Fruit fly (Drosophila melanogaster) whole organism, wandering third instar larva: ENCODE data around the gene CG13398.

ENCODE experiments used
- Abd-B ChIP-seq: fragments of >200 bp; optimal IDR thresholded peaks from 2 replicates; lab custom pipeline; 2017; ENCODE audit warnings: missing biosample characterization, missing genetic modification characterization
- CG32264 ChIP-seq: fragments of 200-800 bp; sonication (Bioruptor generic); optimal IDR thresholded peaks from 2 replicates; lab custom pipeline; 2016; ENCODE audit warnings: missing biosample characterization, missing genetic modification characterization
- CG9705 ChIP-seq: fragments of 200-800 bp; sonication (Bioruptor generic); optimal IDR thresholded peaks from 2 replicates; lab custom pipeline; 2018; ENCODE audit warnings: missing biosample characterization, mild to moderate bottlenecking, missing genetic modification characterization
- CrebA ChIP-seq: fragments of 200-800 bp; sonication (Bioruptor generic); optimal IDR thresholded peaks from 2 replicates; lab custom pipeline; 2016; ENCODE audit warnings: missing biosample characterization, mild to moderate bottlenecking, missing genetic modification characterization, borderline replicate concordance
- Dfd ChIP-seq: fragments of >200 bp; optimal IDR thresholded peaks from 2 replicates; lab custom pipeline; 2017; ENCODE audit warnings: missing biosample characterization, missing genetic modification characterization
- Dif ChIP-seq: fragments of 200-275, 200-300 bp; sonication (Bioruptor generic); optimal IDR thresholded peaks from 2 replicates; lab custom pipeline; 2018; ENCODE audit warnings: missing biosample characterization, missing genetic modification characterization; ENCODE audit not compliant: partially characterized antibody
- GATAd ChIP-seq: sonication (Bioruptor generic); optimal IDR thresholded peaks from 2 replicates; lab custom pipeline; 2016; ENCODE audit warnings: missing biosample characterization, missing genetic modification characterization
- HLH106 ChIP-seq: fragments of 200-800 bp; optimal IDR thresholded peaks from 3 replicates; lab custom pipeline; 2019; ENCODE audit warnings: missing biosample characterization, mild to moderate bottlenecking, missing genetic modification characterization, moderate library complexity
- Hnf4 ChIP-seq: fragments of 200-800 bp; sonication (Bioruptor generic); optimal IDR thresholded peaks from 2 replicates; lab custom pipeline; 2016; ENCODE audit warnings: missing biosample characterization, mild to moderate bottlenecking, missing genetic modification characterization
- Hr78 ChIP-seq: fragments of >200 bp; optimal IDR thresholded peaks from 2 replicates; lab custom pipeline; 2017; ENCODE audit warnings: missing biosample characterization, missing genetic modification characterization
- Hr83 ChIP-seq: fragments of 200-300 bp; sonication (Bioruptor generic); optimal IDR thresholded peaks from 2 replicates; lab custom pipeline; 2016; ENCODE audit warnings: missing biosample characterization, mild to moderate bottlenecking, missing genetic modification characterization, moderate library complexity; ENCODE audit not compliant: poor library complexity, severe bottlenecking
- Jra ChIP-seq: sonication (Bioruptor generic); optimal IDR thresholded peaks from 2 replicates; lab custom pipeline; 2016; ENCODE audit warnings: missing biosample characterization, missing genetic modification characterization
- Mio ChIP-seq: sonication (Bioruptor generic); optimal IDR thresholded peaks from 2 replicates; lab custom pipeline; 2016; ENCODE audit warnings: missing biosample characterization, missing genetic modification characterization
- Myc ChIP-seq: fragments of >200 bp; optimal IDR thresholded peaks from 2 replicates; lab custom pipeline; 2017
- N ChIP-seq: fragments of >200 bp; optimal IDR thresholded peaks from 2 replicates; lab custom pipeline; 2018; ENCODE audit warnings: missing biosample characterization, missing external identifiers, missing genetic modification characterization
- OdsH ChIP-seq: fragments of 200-800 bp; sonication (Bioruptor generic); optimal IDR thresholded peaks from 2 replicates; lab custom pipeline; 2016; ENCODE audit warnings: missing biosample characterization, mild to moderate bottlenecking, missing genetic modification characterization
- Rel ChIP-seq, 2 experiments: fragments of 200-800 bp; sonication (Bioruptor generic) in 1 of 2; optimal IDR thresholded peaks; 2 replicates in 1 of 2; 3 replicates in 1 of 2; lab custom pipeline; 2016 to 2019; ENCODE audit warnings: mild to moderate bottlenecking in 2 of 2, missing biosample characterization in 2 of 2, missing genetic modification characterization in 2 of 2, moderate library complexity in 1 of 2
- Sp1 ChIP-seq: fragments of 200-800 bp; sonication (Bioruptor generic); optimal IDR thresholded peaks from 3 replicates; lab custom pipeline; 2019; ENCODE audit warnings: missing biosample characterization, mild to moderate bottlenecking, missing genetic modification characterization, moderate library complexity
- Vsx2 ChIP-seq: fragments of 200-300, 225-300 bp; sonication (Bioruptor generic); optimal IDR thresholded peaks from 2 replicates; lab custom pipeline; 2018; ENCODE audit warnings: missing biosample characterization, missing genetic modification characterization; ENCODE audit not compliant: partially characterized antibody
- br ChIP-seq: fragments of 200-800 bp; sonication (Bioruptor generic); optimal IDR thresholded peaks from 2 replicates; lab custom pipeline; 2016; ENCODE audit warnings: missing biosample characterization, missing genetic modification characterization
- brk ChIP-seq: fragments of 200-800 bp; sonication (Bioruptor generic); optimal IDR thresholded peaks from 2 replicates; lab custom pipeline; 2016; ENCODE audit warnings: missing biosample characterization, mild to moderate bottlenecking, missing genetic modification characterization
- dl ChIP-seq, 2 experiments: fragments of 175-275, 200-275 bp in 1 of 2; fragments of 200-275 bp in 1 of 2; sonication (Bioruptor generic); optimal IDR thresholded peaks; lab custom pipeline; 2018; ENCODE audit warnings: mild to moderate bottlenecking in 2 of 2, missing biosample characterization in 2 of 2, missing genetic modification characterization in 2 of 2, moderate library complexity in 2 of 2; ENCODE audit not compliant: partially characterized antibody in 2 of 2, insufficient read depth in 1 of 2
- dmrt93B ChIP-seq: fragments of 200-800 bp; sonication (Bioruptor generic); optimal IDR thresholded peaks from 2 replicates; lab custom pipeline; 2018; ENCODE audit warnings: missing biosample characterization, mild to moderate bottlenecking, missing genetic modification characterization
- dsf ChIP-seq: sonication (Bioruptor generic); optimal IDR thresholded peaks from 2 replicates; lab custom pipeline; 2016; ENCODE audit warnings: missing biosample characterization, missing genetic modification characterization, borderline replicate concordance
- ey ChIP-seq: fragments of 200-800 bp; sonication (Bioruptor generic); optimal IDR thresholded peaks from 2 replicates; lab custom pipeline; 2016; ENCODE audit warnings: missing biosample characterization, missing genetic modification characterization
- foxo ChIP-seq, 2 experiments: fragments of 200-800 bp; sonication (Bioruptor generic); optimal IDR thresholded peaks; 2 replicates in 1 of 2; 3 replicates in 1 of 2; lab custom pipeline; 2016 to 2017; ENCODE audit warnings: missing biosample characterization in 2 of 2, missing genetic modification characterization in 2 of 2
- fru ChIP-seq: fragments of 200-800 bp; sonication (Bioruptor generic); optimal IDR thresholded peaks from 3 replicates; lab custom pipeline; 2016; ENCODE audit warnings: missing biosample characterization, mild to moderate bottlenecking, missing genetic modification characterization
- h ChIP-seq: fragments of 200-800 bp; sonication (Bioruptor generic); optimal IDR thresholded peaks from 3 replicates; lab custom pipeline; 2016; ENCODE audit warnings: missing biosample characterization, mild to moderate bottlenecking, missing genetic modification characterization
- jim ChIP-seq: fragments of 175-275, 200-325 bp; sonication (Bioruptor generic); optimal IDR thresholded peaks from 2 replicates; lab custom pipeline; 2016; ENCODE audit warnings: missing biosample characterization, mild to moderate bottlenecking, missing genetic modification characterization
- lola ChIP-seq: fragments of >200 bp; optimal IDR thresholded peaks from 2 replicates; lab custom pipeline; 2017; ENCODE audit warnings: missing biosample characterization, missing genetic modification characterization
- pan ChIP-seq: fragments of >200 bp; optimal IDR thresholded peaks from 2 replicates; lab custom pipeline; 2017
- psq ChIP-seq: fragments of 200-800 bp; sonication (Bioruptor generic); optimal IDR thresholded peaks from 3 replicates; lab custom pipeline; 2017; ENCODE audit warnings: missing biosample characterization, mild to moderate bottlenecking, missing genetic modification characterization, moderate library complexity
- rgr ChIP-seq: fragments of 200-800 bp; sonication (Bioruptor generic); optimal IDR thresholded peaks from 3 replicates; lab custom pipeline; 2016; ENCODE audit warnings: missing biosample characterization, mild to moderate bottlenecking, missing genetic modification characterization
- sage ChIP-seq: fragments of 200-800 bp; sonication (Bioruptor generic); optimal IDR thresholded peaks from 2 replicates; lab custom pipeline; 2016; ENCODE audit warnings: missing biosample characterization, mild to moderate bottlenecking, missing genetic modification characterization
- sv ChIP-seq: fragments of 200-800 bp; sonication (Bioruptor generic); optimal IDR thresholded peaks from 3 replicates; lab custom pipeline; 2016; ENCODE audit warnings: missing biosample characterization, missing genetic modification characterization
- tai ChIP-seq: sonication (Bioruptor generic); optimal IDR thresholded peaks from 2 replicates; lab custom pipeline; 2016; ENCODE audit warnings: missing biosample characterization, missing genetic modification characterization
- usp ChIP-seq: fragments of >200 bp; optimal IDR thresholded peaks from 2 replicates; lab custom pipeline; 2017; ENCODE audit warnings: missing biosample characterization, missing genetic modification characterization
- woc ChIP-seq: sonication (Bioruptor generic); optimal IDR thresholded peaks from 2 replicates; lab custom pipeline; 2016; ENCODE audit warnings: missing biosample characterization, mild to moderate bottlenecking, missing genetic modification characterization

CG13398 gene

dm6 chr2L:8364006-8364956, 50.8 kb downstream of the CG13398 start, which contains the start of the genes RpS13 and CSN8:
RpS13 (minus strand) TSS chr2L:8364662.
CSN8 (plus strand) TSS chr2L:8364855.
- TF ChIP-seq Myc (lab: Kevin White, UChicago) (peak; percentile 62), dmrt93B (GFP tag; lab: Kevin White, UChicago) (no peak), Hnf4 (GFP tag; lab: Kevin White, UChicago) (peak; percentile 32), lola (GFP tag; lab: Kevin White, UChicago) (no peak), Vsx2 (GFP tag; lab: Kevin White, UChicago) (no peak), fru (GFP tag; lab: Kevin White, UChicago) (peak; percentile 20), CG32264 (GFP tag; lab: Kevin White, UChicago) (no peak), CrebA (GFP tag; lab: Kevin White, UChicago) (no peak), Abd-B (GFP tag; lab: Kevin White, UChicago) (no peak), HLH106 (tag; lab: Kevin White, UChicago) (no peak), N (no peak), sage (GFP tag; lab: Kevin White, UChicago) (no peak), GATAd (no peak), dsf (GFP tag; lab: Kevin White, UChicago) (no peak), dl (GFP tag; optimal IDR thresholded peaks at IDR 0.05; lab: Kevin White, UChicago; ENCODE audit: insufficient read depth in 1 of 2, partially characterized antibody in 2 of 2) (no peak), ey (GFP tag; lab: Kevin White, UChicago) (no peak), Mio (GFP tag; lab: Kevin White, UChicago) (no peak), brk (GFP tag; lab: Kevin White, UChicago) (peak; percentile 38), h (GFP tag; lab: Kevin White, UChicago) (peak; percentile 58), usp (GFP tag; lab: Kevin White, UChicago) (no peak), Dfd (GFP tag; lab: Kevin White, UChicago) (no peak), br (GFP tag; lab: Kevin White, UChicago) (no peak), rgr (GFP tag; lab: Kevin White, UChicago) (peak; percentile 36), CG9705 (GFP tag; lab: Kevin White, UChicago) (peak; percentile 9), Rel (GFP tag; optimal IDR thresholded peaks at IDR 0.05; lab: Kevin White, UChicago) (no peak), Rel (tag; optimal IDR thresholded peaks at IDR 0.05; lab: Kevin White, UChicago) (peak; percentile 3), Jra (GFP tag; lab: Kevin White, UChicago) (no peak), Hr83 (no peak), pan (lab: Kevin White, UChicago) (no peak), psq (no peak), tai (peak; percentile 48), foxo (GFP tag; optimal IDR thresholded peaks at IDR 0.05; lab: Kevin White, UChicago) (no peak), woc (peak; percentile 7), sv (GFP tag; lab: Kevin White, UChicago) (no peak), jim (no peak), OdsH (GFP tag; lab: Kevin White, UChicago) (no peak), Hr78 (GFP tag; lab: Kevin White, UChicago) (no peak), Sp1 (GFP tag; lab: Kevin White, UChicago) (peak; percentile 58), Dif (no peak)

dm6 chr2L:8362955-8363285, 52.1 kb downstream of the CG13398 start:
- TF ChIP-seq sv (GFP tag; lab: Kevin White, UChicago), result no peak
- no peak for TF ChIP-seq lola (GFP tag; lab: Kevin White, UChicago)
- no peak for TF ChIP-seq Dif
- no peak for TF ChIP-seq pan (lab: Kevin White, UChicago)
- no peak for TF ChIP-seq rgr (GFP tag; lab: Kevin White, UChicago)
